Worm (Caenorhabditis elegans): ENCODE data around the gene srx-130.

Gene srx-130

DNA sequence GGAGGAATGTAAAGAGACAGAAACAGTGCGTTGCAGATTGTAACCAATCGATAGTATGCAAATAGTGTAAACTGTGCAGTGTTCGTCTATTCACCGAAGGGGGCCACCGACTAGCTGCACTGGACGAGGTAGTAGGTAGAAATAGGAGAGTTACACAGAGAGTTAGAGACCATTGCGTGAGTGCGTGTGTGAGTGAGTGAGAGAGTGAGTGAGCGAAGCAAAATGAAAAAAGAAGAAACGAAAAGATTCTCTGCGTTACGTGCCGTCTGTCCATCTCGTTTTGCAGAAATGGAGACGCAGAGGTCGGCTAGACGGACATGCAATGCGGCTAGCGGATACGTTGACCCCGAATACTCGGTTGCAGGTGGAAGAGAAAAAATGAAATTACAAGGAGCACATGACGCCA lies 34.8 kb upstream of the srx-130 start (continued):
- TF ChIP-seq unc-130 (GFP tag; optimal IDR thresholded peaks at IDR 0.05) (no peak), aly-2 (tag; optimal IDR thresholded peaks at IDR 0.05) (no peak), cey-2 (tag; optimal IDR thresholded peaks at IDR 0.05; ENCODE audit: borderline replicate concordance, insufficient read depth) (no peak), nhr-77 (tag; optimal IDR thresholded peaks at IDR 0.05) (peak; percentile 21), dpl-1 (GFP tag; optimal IDR thresholded peaks at IDR 0.05) (peak; percentile 19), spr-3 (GFP tag; optimal IDR thresholded peaks at IDR 0.05) (no peak), mdl-1 (tag; optimal IDR thresholded peaks at IDR 0.05) (peak in 1 of 2 experiments; percentile 78), daf-8 (GFP tag; IDR thresholded peaks at IDR 0.05) (no peak), pqm-1 (tag; optimal IDR thresholded peaks at IDR 0.05) (no peak), attf-4 (tag; optimal IDR thresholded peaks at IDR 0.05) (no peak), ctbp-1 (GFP tag; IDR thresholded peaks at IDR 0.05) (peak; percentile 66; the same call in 1 of the 2 replicates), spr-1 (tag; optimal IDR thresholded peaks at IDR 0.05) (no peak), rbr-2 (tag; optimal IDR thresholded peaks at IDR 0.05) (peak; percentile 73), F44E2.7 (GFP tag; IDR thresholded peaks at IDR 0.05) (0 out of 2 replicates have a peak, but pooled peaks have one; percentile 27), D1046.2 (GFP tag; IDR thresholded peaks at IDR 0.05) (no peak), mdt-29 (GFP tag; IDR thresholded peaks at IDR 0.05) (no peak), nhr-111 (GFP tag; optimal IDR thresholded peaks at IDR 0.05) (no peak), nhr-10 (tag; optimal IDR thresholded peaks at IDR 0.05) (no peak), tag-97 (GFP tag; IDR thresholded peaks at IDR 0.05) (no peak), fkh-10 (GFP tag; optimal IDR thresholded peaks at IDR 0.05) (no peak), nhr-41 (GFP tag; IDR thresholded peaks at IDR 0.05) (no peak), ztf-11 (tag; optimal IDR thresholded peaks at IDR 0.05) (no peak), Y105C5A.15 (GFP tag; IDR thresholded peaks at IDR 0.05) (no peak), aha-1 (tag) (peak; percentile 84), snpc-1.2 (GFP tag; IDR thresholded peaks at IDR 0.05) (no peak), lin-38 (GFP tag; IDR thresholded peaks at IDR 0.05) (no peak), ceh-28 (tag; optimal IDR thresholded peaks at IDR 0.05) (peak; percentile 16), ZK546.5 (tag; optimal IDR thresholded peaks at IDR 0.05) (no peak), nhr-76 (tag; optimal IDR thresholded peaks at IDR 0.05) (no peak), nhr-42 (GFP tag; IDR thresholded peaks at IDR 0.05) (no peak), Y5F2A.4 (GFP tag; optimal IDR thresholded peaks at IDR 0.05) (no peak), lin-1 (GFP tag; IDR thresholded peaks at IDR 0.05) (0 out of 2 replicates have a peak, but pooled peaks have one; percentile 31)

DNA sequence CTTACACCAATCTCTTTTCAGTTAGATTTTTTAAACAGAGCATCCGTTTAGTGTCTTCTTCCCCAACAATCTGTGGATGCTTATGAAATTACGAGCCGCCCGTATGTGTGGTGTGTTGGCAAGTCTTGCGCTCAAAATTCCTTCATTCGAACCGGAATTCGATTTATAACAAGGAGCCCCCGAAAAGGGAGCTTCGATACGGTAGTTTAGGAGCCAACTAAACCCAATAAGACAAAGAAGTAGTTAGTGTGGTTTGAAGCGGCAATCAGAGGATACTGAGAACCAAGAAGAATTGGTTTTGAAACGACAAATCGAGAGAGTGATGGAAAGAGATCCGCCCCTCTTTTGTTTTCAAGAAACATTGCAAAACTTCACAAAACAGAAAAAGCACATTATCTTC lies 30.9 kb upstream of the srx-130 start:
- TF ChIP-seq madf-5 (GFP tag; IDR thresholded peaks at IDR 0.05): no peak
- peak; percentile 47 for TF ChIP-seq ces-1 (GFP tag; optimal IDR thresholded peaks at IDR 0.05)
- TF ChIP-seq mxl-3 (GFP tag; optimal IDR thresholded peaks at IDR 0.05): no peak

DNA sequence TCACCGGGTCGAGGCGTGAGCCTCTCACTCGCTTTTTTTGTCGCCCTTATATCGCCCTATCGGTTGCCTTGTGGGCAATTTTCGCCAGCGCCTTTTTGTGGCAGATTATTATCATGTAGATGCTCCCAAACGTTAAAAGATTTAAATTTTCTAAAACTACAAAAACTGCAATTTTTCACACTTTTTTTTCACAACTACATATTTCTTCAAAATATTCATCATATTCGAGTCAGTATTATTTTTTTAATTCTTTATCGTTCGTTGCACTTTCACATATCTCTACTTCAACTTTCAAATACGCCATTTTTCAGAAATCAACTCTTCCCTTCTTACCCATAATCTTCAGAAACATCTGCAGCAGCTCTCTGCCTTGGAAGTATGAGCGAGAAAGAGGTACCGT lies 30.3 kb upstream of the srx-130 start, which contains the start of gene ceh-24:
Gene ceh-24, plus strand, starts transcription at position 301 of the 400 bp plus-strand sequence.
- TF ChIP-seq dmd-6 (GFP tag; IDR thresholded peaks at IDR 0.05) (no peak), ztf-7 (tag; optimal IDR thresholded peaks at IDR 0.05) (no peak)

DNA sequence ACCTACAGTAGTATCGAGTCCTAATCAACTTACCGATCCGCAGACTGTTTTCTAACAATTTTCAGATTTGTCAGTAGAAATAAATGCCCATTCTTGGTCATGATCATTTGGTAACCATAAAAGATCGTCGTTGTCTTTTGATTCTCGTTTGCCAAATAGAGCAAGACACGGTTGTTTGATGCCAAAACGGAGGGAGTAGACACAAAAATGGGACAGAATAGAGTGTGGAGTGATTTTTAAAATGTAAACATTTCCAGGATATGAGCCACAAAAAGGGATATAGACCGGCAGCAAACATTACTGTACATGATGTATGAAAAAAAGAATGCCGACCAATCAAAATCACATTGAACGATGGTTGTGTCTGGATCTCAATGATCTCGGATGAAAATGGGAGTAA lies 26.4 kb upstream of the srx-130 start, which contains the start of gene F55B12.2:
Gene F55B12.2, minus strand, starts transcription at position 101 of the 400 bp plus-strand sequence.
- TF ChIP-seq aha-1 (tag) (peak; percentile 9), daf-19 (GFP tag; conservative IDR thresholded peaks at IDR 0.05) (no peak), Y75B8A.6 (GFP tag; IDR thresholded peaks at IDR 0.05) (no peak), fos-1 (tag; optimal IDR thresholded peaks at IDR 0.05) (no peak), zip-2 (tag; optimal IDR thresholded peaks at IDR 0.05) (no peak)

All from whole organism, L4 larva.